Fruit fly (Drosophila melanogaster) whole organism, embryonic: ENCODE results near the gene CG32099.

Experiments used
- Atf-2 ChIP-seq: fragments of 200-800 bp; sonication (Bioruptor generic); optimal IDR thresholded peaks from 2 replicates; lab custom pipeline; 2016; ENCODE audit warnings: missing biosample characterization, missing genetic modification characterization
- Atf6 ChIP-seq: fragments of 200-800 bp; sonication (Bioruptor generic); IDR thresholded peaks from 2 replicates; pipeline ENCODE4 v1.3.6; 2022; ENCODE audit warnings: missing biosample characterization, missing genetic modification characterization
- Bdp1 ChIP-seq: fragments of 200-800 bp; sonication (Bioruptor generic); optimal IDR thresholded peaks from 3 replicates; lab custom pipeline; 2016; ENCODE audit warnings: missing biosample characterization, missing genetic modification characterization
- Bteb2 ChIP-seq: fragments of 200-800 bp; sonication (Bioruptor generic); optimal IDR thresholded peaks from 2 replicates; lab custom pipeline; 2016; ENCODE audit warnings: missing biosample characterization, missing genetic modification characterization
- CG10321 ChIP-seq: fragments of 200-800 bp; sonication (Bioruptor generic); IDR thresholded peaks from 2 replicates; pipeline ENCODE4 v1.3.6; 2022; ENCODE audit warnings: missing biosample characterization, missing genetic modification characterization
- CG10462 ChIP-seq: fragments of 200-800 bp; sonication (Bioruptor generic); optimal IDR thresholded peaks from 2 replicates; lab custom pipeline; 2016; ENCODE audit warnings: missing biosample characterization, missing genetic modification characterization
- CG10565 ChIP-seq: fragments of 200-800 bp; sonication (Bioruptor generic); optimal IDR thresholded peaks from 3 replicates; lab custom pipeline; 2016; ENCODE audit warnings: missing biosample characterization, mild to moderate bottlenecking, missing genetic modification characterization
- CG11093 ChIP-seq: fragments of 200-800 bp; sonication (Bioruptor generic); IDR thresholded peaks from 3 replicates; pipeline ENCODE4 v1.3.6; 2022; ENCODE audit warnings: missing biosample characterization, missing genetic modification characterization
- CG11695 ChIP-seq: fragments of 200-800 bp; sonication (Bioruptor generic); IDR thresholded peaks from 3 replicates; pipeline ENCODE4 v1.3.6; 2022; ENCODE audit warnings: missing biosample characterization, missing genetic modification characterization
- CG11696 ChIP-seq: fragments of 200-800 bp; sonication (Bioruptor generic); IDR thresholded peaks from 2 replicates; pipeline ENCODE4 v1.3.6; 2022; ENCODE audit warnings: missing biosample characterization, missing genetic modification characterization
- CG11723 ChIP-seq: fragments of 200-800 bp; sonication (Bioruptor generic); optimal IDR thresholded peaks from 2 replicates; lab custom pipeline; 2017; ENCODE audit warnings: missing biosample characterization, mild to moderate bottlenecking, missing genetic modification characterization
- CG13894 ChIP-seq: fragments of 200-800 bp; sonication (Bioruptor generic); optimal IDR thresholded peaks from 3 replicates; lab custom pipeline; 2018; ENCODE audit warnings: missing biosample characterization, mild to moderate bottlenecking, missing genetic modification characterization, moderate library complexity
- CG17361 ChIP-seq: fragments of 200-800 bp; sonication (Bioruptor generic); IDR thresholded peaks from 3 replicates; pipeline ENCODE4 v1.3.6; 2022; ENCODE audit warnings: missing biosample characterization, missing genetic modification characterization
- CG18599 ChIP-seq: fragments of 200-800 bp; sonication (Bioruptor generic); optimal IDR thresholded peaks from 3 replicates; lab custom pipeline; 2017; ENCODE audit warnings: missing biosample characterization, missing genetic modification characterization, mild to moderate bottlenecking, moderate library complexity, missing genetic modification reagents
- CG2116 ChIP-seq: fragments of 200-800 bp; sonication (Bioruptor generic); optimal IDR thresholded peaks from 3 replicates; lab custom pipeline; 2018; ENCODE audit warnings: missing biosample characterization, mild to moderate bottlenecking, missing genetic modification characterization
- CG2199 ChIP-seq: fragments of 200-800 bp; sonication (Bioruptor generic); IDR thresholded peaks from 3 replicates; pipeline ENCODE4 v1.3.6; 2022; ENCODE audit warnings: missing biosample characterization, missing genetic modification characterization
- CG33557 ChIP-seq: fragments of 200-800 bp; sonication (Bioruptor generic); optimal IDR thresholded peaks from 2 replicates; lab custom pipeline; 2019; ENCODE audit warnings: missing biosample characterization, mild to moderate bottlenecking, missing genetic modification characterization, moderate library complexity
- CG34224 ChIP-seq: fragments of 200-800 bp; sonication (Bioruptor generic); IDR thresholded peaks from 3 replicates; pipeline ENCODE4 v1.3.6; 2022; ENCODE audit warnings: missing biosample characterization, missing genetic modification characterization; ENCODE audit not compliant: partially characterized antibody
- CG34422 ChIP-seq: fragments of 200-800 bp; sonication (Bioruptor generic); IDR thresholded peaks from 3 replicates; pipeline ENCODE4 v1.3.6; 2022; ENCODE audit warnings: missing biosample characterization, missing genetic modification characterization
- CG4360 ChIP-seq: fragments of 200-800 bp; sonication (Bioruptor generic); IDR thresholded peaks from 2 replicates; pipeline ENCODE4 v1.3.6; 2022; ENCODE audit warnings: missing biosample characterization, missing genetic modification characterization
- CG4404 ChIP-seq: fragments of 200-800 bp; sonication (Bioruptor generic); IDR thresholded peaks from 2 replicates; pipeline ENCODE4 v1.3.6; 2022; ENCODE audit warnings: missing biosample characterization, missing genetic modification characterization
- CG4617 ChIP-seq: fragments of 200-800 bp; sonication (Bioruptor generic); optimal IDR thresholded peaks from 3 replicates; lab custom pipeline; 2016; ENCODE audit warnings: missing biosample characterization, missing genetic modification characterization, borderline replicate concordance
- CG6254 ChIP-seq: fragments of 200-800 bp; sonication (Bioruptor generic); optimal IDR thresholded peaks from 3 replicates; lab custom pipeline; 2017; ENCODE audit warnings: mild to moderate bottlenecking, missing biosample characterization, missing genetic modification reagents, missing genetic modification characterization
- CG7271 ChIP-seq: fragments of 200-800 bp; sonication (Bioruptor generic); optimal IDR thresholded peaks from 2 replicates; lab custom pipeline; 2018; ENCODE audit warnings: missing biosample characterization, mild to moderate bottlenecking, missing genetic modification characterization, moderate library complexity
- CG8924 ChIP-seq: fragments of 200-800 bp; optimal IDR thresholded peaks from 3 replicates; lab custom pipeline; 2019; ENCODE audit warnings: missing biosample characterization, mild to moderate bottlenecking, missing genetic modification characterization, moderate library complexity
- Doc3 ChIP-seq: fragments of 200-800 bp; sonication (Bioruptor generic); IDR thresholded peaks from 3 replicates; pipeline ENCODE4 v1.3.6; 2022; ENCODE audit warnings: missing biosample characterization, missing genetic modification characterization; ENCODE audit not compliant: partially characterized antibody
- H15 ChIP-seq: fragments of 200-800 bp; sonication (Bioruptor generic); IDR thresholded peaks from 3 replicates; pipeline ENCODE4 v1.3.6; 2022; ENCODE audit warnings: missing biosample characterization, missing genetic modification characterization
- Hmr ChIP-seq: fragments of 200-800 bp; sonication (Bioruptor generic); optimal IDR thresholded peaks from 3 replicates; lab custom pipeline; 2017; ENCODE audit warnings: mild to moderate bottlenecking, missing biosample characterization, missing genetic modification reagents, missing genetic modification characterization
- Kr ChIP-seq: fragments of 200-800 bp; sonication (Bioruptor generic); optimal IDR thresholded peaks from 2 replicates; lab custom pipeline; 2017; ENCODE audit warnings: missing biosample characterization, mild to moderate bottlenecking, missing genetic modification characterization
- Lim3 ChIP-seq: fragments of 200-800 bp; sonication (Bioruptor generic); IDR thresholded peaks from 2 replicates; pipeline ENCODE4 v1.3.6; 2022; ENCODE audit warnings: missing biosample characterization, missing genetic modification characterization
- NC2α ChIP-seq: fragments of 200-800 bp; sonication (Bioruptor generic); optimal IDR thresholded peaks from 2 replicates; lab custom pipeline; 2016; ENCODE audit warnings: missing biosample characterization, missing genetic modification characterization
- Sin3A ChIP-seq: fragments of >200 bp; optimal IDR thresholded peaks from 2 replicates; lab custom pipeline; 2018
- Sox102F ChIP-seq: fragments of 200-800 bp; sonication (Bioruptor generic); optimal IDR thresholded peaks from 2 replicates; lab custom pipeline; 2018; ENCODE audit warnings: missing biosample characterization, mild to moderate bottlenecking, missing genetic modification characterization, moderate library complexity
- Usf ChIP-seq: fragments of 200-800 bp; sonication (Bioruptor generic); optimal IDR thresholded peaks from 2 replicates; lab custom pipeline; 2017; ENCODE audit warnings: missing genotype, missing biosample characterization, missing genetic modification characterization
- Xrp1 ChIP-seq: fragments of 200-800 bp; sonication (Bioruptor generic); IDR thresholded peaks from 2 replicates; pipeline ENCODE4 v1.3.6; 2022; ENCODE audit warnings: missing biosample characterization, missing genetic modification characterization
- ase ChIP-seq: fragments of 200-800 bp; sonication (Bioruptor generic); IDR thresholded peaks from 3 replicates; pipeline ENCODE4 v1.3.6; 2022; ENCODE audit warnings: missing biosample characterization, missing genetic modification characterization
- bsh ChIP-seq, 2 experiments: fragments of 200-800 bp; sonication (Bioruptor generic); optimal IDR thresholded peaks; 2 replicates each; lab custom pipeline; 2017 to 2018; ENCODE audit warnings: mild to moderate bottlenecking in 2 of 2, missing biosample characterization in 2 of 2, missing genetic modification characterization in 2 of 2, moderate library complexity in 1 of 2
- ci ChIP-seq: fragments of 200-800 bp; sonication (Bioruptor generic); IDR thresholded peaks from 3 replicates; pipeline ENCODE4 v1.3.6; 2022; ENCODE audit warnings: missing biosample characterization, missing genetic modification characterization
- danr ChIP-seq: fragments of 200-800 bp; sonication (Bioruptor generic); IDR thresholded peaks from 2 replicates; pipeline ENCODE4 v1.3.6; 2022; ENCODE audit warnings: missing biosample characterization, missing genetic modification characterization
- dysf ChIP-seq: fragments of 200-800 bp; sonication (Bioruptor generic); IDR thresholded peaks from 3 replicates; pipeline ENCODE4 v1.3.6; 2022; ENCODE audit warnings: missing biosample characterization, missing genetic modification characterization
- esg ChIP-seq: fragments of 200-800 bp; sonication (Bioruptor generic); conservative IDR thresholded peaks from 2 replicates; pipeline ENCODE4 v1.3.6; 2022; ENCODE audit warnings: missing biosample characterization, missing genetic modification characterization
- fd64A ChIP-seq: fragments of 200-800 bp; sonication (Bioruptor generic); optimal IDR thresholded peaks from 3 replicates; lab custom pipeline; 2018; ENCODE audit warnings: missing biosample characterization, mild to moderate bottlenecking, missing genetic modification characterization
- h ChIP-seq: fragments of >200 bp; optimal IDR thresholded peaks from 2 replicates; lab custom pipeline; 2017
- ind ChIP-seq: fragments of 200-800 bp; sonication (Bioruptor generic); optimal IDR thresholded peaks from 3 replicates; lab custom pipeline; 2016; ENCODE audit warnings: missing biosample characterization, missing genetic modification characterization
- pho ChIP-seq: fragments of 200-800 bp; sonication (Bioruptor generic); optimal IDR thresholded peaks from 2 replicates; lab custom pipeline; 2016; ENCODE audit warnings: missing biosample characterization, missing genetic modification characterization
- repo ChIP-seq: fragments of 200-800 bp; sonication (Bioruptor generic); optimal IDR thresholded peaks from 2 replicates; lab custom pipeline; 2016; ENCODE audit warnings: missing biosample characterization, missing genetic modification characterization
- shn ChIP-seq: fragments of 200-800 bp; sonication (Bioruptor generic); optimal IDR thresholded peaks from 3 replicates; lab custom pipeline; 2016; ENCODE audit warnings: missing biosample characterization, missing genetic modification characterization
- slp2 ChIP-seq: fragments of 200-800 bp; sonication (Bioruptor generic); optimal IDR thresholded peaks from 2 replicates; lab custom pipeline; 2016; ENCODE audit warnings: missing biosample characterization, missing genetic modification characterization
- toy ChIP-seq: fragments of 200-800 bp; sonication (Bioruptor generic); IDR thresholded peaks from 2 replicates; pipeline ENCODE4 v1.3.6; 2022; ENCODE audit warnings: missing biosample characterization, missing genetic modification characterization
- trh ChIP-seq: fragments of 200-800 bp; sonication (Bioruptor generic); optimal IDR thresholded peaks from 2 replicates; lab custom pipeline; 2016; ENCODE audit warnings: missing biosample characterization, missing genetic modification characterization
- vfl ChIP-seq: fragments of 200-800 bp; sonication (Bioruptor generic); optimal IDR thresholded peaks from 2 replicates; lab custom pipeline; 2016; ENCODE audit warnings: missing biosample characterization, missing genetic modification characterization
- wek ChIP-seq: fragments of 200-800 bp; sonication (Bioruptor generic); optimal IDR thresholded peaks from 3 replicates; lab custom pipeline; 2018; ENCODE audit warnings: missing biosample characterization, mild to moderate bottlenecking, missing genetic modification characterization, moderate library complexity

CG32099 gene

DNA sequence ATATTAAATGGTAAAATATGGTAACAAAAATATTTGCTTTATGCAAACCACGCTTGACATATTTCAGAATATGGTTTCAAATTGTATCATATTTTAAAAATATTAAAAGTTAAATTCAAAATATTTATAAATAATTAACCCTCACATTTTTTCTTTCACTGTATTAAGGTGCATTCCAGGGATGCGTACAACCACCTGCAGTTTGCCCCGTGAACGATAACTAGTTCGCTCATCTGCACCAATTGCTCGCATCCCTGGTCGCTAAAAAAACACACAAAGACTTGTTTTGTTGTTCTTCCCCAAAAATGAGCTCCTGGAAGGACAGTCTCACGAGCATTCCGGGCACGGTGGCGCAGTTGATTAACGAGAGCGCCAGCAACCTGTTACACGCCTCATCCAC, 17.2 kb upstream of the CG32099 start, which contains the start of gene DEF8 (continued):
- TF ChIP-seq bsh (GFP tag; optimal IDR thresholded peaks at IDR 0.05; lab: Kevin White, UChicago) (peak in 1 of 2 experiments; percentile 93), CG18599 (peak; percentile 83), CG34224 (GFP tag; lab: Robert Waterston, UW) (no peak), vfl (GFP tag; lab: Kevin White, UChicago) (no peak), pho (GFP tag; lab: Kevin White, UChicago) (peak; percentile 42), repo (GFP tag; lab: Kevin White, UChicago) (no peak), Atf-2 (GFP tag; lab: Kevin White, UChicago) (peak; percentile 13), CG33557 (GFP tag; lab: Kevin White, UChicago) (peak; percentile 78), wek (no peak), ind (GFP tag; lab: Kevin White, UChicago) (peak; percentile 79), danr (GFP tag; lab: Robert Waterston, UW) (peak; percentile 26; the same call in 1 of the 2 replicates), esg (GFP tag; lab: Robert Waterston, UW) (peak; percentile 78), CG4360 (GFP tag; lab: Robert Waterston, UW) (peak; percentile 30), NC2α (GFP tag; lab: Kevin White, UChicago) (peak; percentile 17), CG13894 (tag; lab: Kevin White, UChicago) (no peak), CG2116 (peak; percentile 74), CG11723 (GFP tag; lab: Kevin White, UChicago) (peak; percentile 68), Hmr (no peak), trh (GFP tag; lab: Kevin White, UChicago) (peak; percentile 31), Sox102F (peak; percentile 93), CG8924 (tag; lab: Kevin White, UChicago) (peak; percentile 92), dysf (GFP tag; lab: Robert Waterston, UW) (peak; percentile 84), CG4617 (GFP tag; lab: Kevin White, UChicago) (peak; percentile 96), Doc3 (GFP tag; lab: Robert Waterston, UW) (no peak), CG6254 (GFP tag; lab: Kevin White, UChicago) (peak; percentile 73), CG11695 (GFP tag; lab: Robert Waterston, UW) (peak; percentile 88), CG10565 (no peak), slp2 (GFP tag; lab: Kevin White, UChicago) (no peak), fd64A (GFP tag; lab: Kevin White, UChicago) (no peak), shn (GFP tag; lab: Kevin White, UChicago) (peak; percentile 26), Lim3 (GFP tag; lab: Robert Waterston, UW) (peak; percentile 42; the same call in 1 of the 2 replicates), h (lab: Kevin White, UChicago) (no peak), ase (peak; percentile 90), CG34422 (GFP tag; lab: Robert Waterston, UW) (peak; percentile 86), Bteb2 (GFP tag; lab: Kevin White, UChicago) (peak; percentile 19), CG2199 (GFP tag; lab: Robert Waterston, UW) (no peak), CG11696 (GFP tag; lab: Robert Waterston, UW) (peak; percentile 72), Usf (peak; percentile 49), Sin3A (lab: Kevin White, UChicago) (peak; percentile 60), toy (peak; percentile 38; the same call in 1 of the 2 replicates), Kr (no peak), ci (peak; percentile 89), CG4404 (no peak), Atf6 (GFP tag; lab: Robert Waterston, UW) (peak; percentile 86), CG10462 (GFP tag; lab: Kevin White, UChicago) (peak; percentile 55), CG10321 (GFP tag; lab: Robert Waterston, UW) (peak; percentile 68; the same call in 1 of the 2 replicates), Bdp1 (GFP tag; lab: Kevin White, UChicago) (no peak), Xrp1 (GFP tag; lab: Robert Waterston, UW) (peak; percentile 94), H15 (GFP tag; lab: Robert Waterston, UW) (peak; percentile 78), CG11093 (peak; percentile 30; the same call in 1 of the 3 replicates), CG17361 (GFP tag; lab: Robert Waterston, UW) (peak; percentile 96), CG7271 (tag; lab: Kevin White, UChicago) (peak; percentile 83)
